Fruit fly (Drosophila melanogaster): ENCODE data around the gene CG33093.

dm6 chr3R:22564076-22564475, 32.4 kb upstream of the CG33093 start:
- TF ChIP-seq usp (GFP tag; optimal IDR thresholded peaks at IDR 0.05) (no peak), CG8478 (optimal IDR thresholded peaks at IDR 0.05) (no peak), psq (optimal IDR thresholded peaks at IDR 0.05) (no peak)

All from whole organism.